Worm (Caenorhabditis elegans): ENCODE measurements around the gene ksr-1.
A peak's percentile ranks its signal among the peaks of the same experiment; 100 is the strongest.

Gene ksr-1

DNA sequence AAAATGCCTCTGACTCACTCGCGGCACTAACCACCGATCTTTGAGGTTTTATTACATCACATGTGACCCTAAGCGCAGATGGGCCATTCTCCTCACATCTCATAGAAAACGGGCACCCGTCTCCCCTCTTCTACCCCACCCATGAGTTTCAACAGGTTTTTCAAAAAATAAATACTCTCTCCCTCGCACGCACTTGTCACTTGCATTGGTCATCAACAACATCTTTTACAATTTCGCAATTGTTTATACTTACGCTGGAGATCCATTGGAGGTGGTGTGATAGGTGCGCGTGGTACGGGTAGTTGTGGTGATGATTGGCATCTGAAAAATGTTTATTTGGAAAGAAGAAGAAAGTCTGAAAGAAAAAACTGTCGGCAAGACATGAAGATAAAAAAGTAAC, 39.0 kb upstream of the ksr-1 start, which contains the start of gene M60.4:
Gene M60.4 (minus strand): TSS at position 321 of the 400 bp plus-strand sequence.
- TF ChIP-seq unc-62 (GFP tag; optimal IDR thresholded peaks at IDR 0.05): peak; percentile 54
- no peak for TF ChIP-seq lin-13 (tag; optimal IDR thresholded peaks at IDR 0.05)

DNA sequence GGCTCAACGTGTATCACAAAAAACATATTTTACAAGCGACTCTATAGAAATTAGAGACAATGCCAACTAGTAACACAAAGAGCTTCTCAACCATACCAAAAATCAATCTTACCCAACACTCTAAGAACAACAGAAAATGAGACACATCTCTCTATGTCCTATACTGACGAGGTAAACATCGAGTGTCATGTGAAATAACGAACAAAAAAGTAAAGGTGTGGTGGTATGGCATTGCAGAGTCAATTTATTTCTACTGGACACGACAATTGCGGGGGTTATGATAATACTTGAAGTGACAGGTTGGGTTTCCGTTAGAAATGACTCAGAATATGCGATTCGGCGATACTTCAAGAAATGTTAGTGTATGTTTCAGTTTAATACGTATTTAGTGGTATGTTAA, 38.5 kb upstream of the ksr-1 start:
- TF ChIP-seq lin-13 (tag; optimal IDR thresholded peaks at IDR 0.05): no peak
- TF ChIP-seq nhr-28 (tag; optimal IDR thresholded peaks at IDR 0.05): no peak
- no peak for TF ChIP-seq sptf-1 (tag; optimal IDR thresholded peaks at IDR 0.05)
- TF ChIP-seq ztf-11 (tag; optimal IDR thresholded peaks at IDR 0.05): no peak
- TF ChIP-seq sem-2 (GFP tag; optimal IDR thresholded peaks at IDR 0.05): no peak
- TF ChIP-seq bed-3 (GFP tag; optimal IDR thresholded peaks at IDR 0.05): no peak
- TF ChIP-seq nhr-76 (tag; optimal IDR thresholded peaks at IDR 0.05): no peak
- TF ChIP-seq flh-1 (GFP tag; optimal IDR thresholded peaks at IDR 0.05): no peak
- TF ChIP-seq ceh-39 (tag; optimal IDR thresholded peaks at IDR 0.05): no peak

DNA sequence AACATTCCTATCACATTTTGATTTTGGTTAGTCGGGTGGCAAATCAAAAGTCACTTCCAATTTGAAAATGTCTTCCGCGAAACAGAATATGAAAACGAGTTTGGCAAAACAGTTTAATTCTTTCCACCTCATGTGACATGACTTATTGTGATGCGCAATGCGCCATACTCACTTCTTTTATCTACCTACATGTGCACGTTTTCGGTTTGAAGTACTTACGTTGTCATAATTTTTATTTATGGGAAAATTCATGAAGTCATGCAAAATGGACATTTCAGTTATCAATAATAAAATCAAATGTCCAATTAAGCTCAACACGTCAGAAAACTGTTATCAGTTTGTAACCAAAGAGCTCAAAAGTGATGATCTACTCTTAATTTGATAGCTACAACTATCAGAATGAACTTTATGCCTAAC, 36.3 kb upstream of the ksr-1 start:
- TF ChIP-seq lsy-2 (tag; optimal IDR thresholded peaks at IDR 0.05): no peak
- no peak for TF ChIP-seq snpc-4 (tag; optimal IDR thresholded peaks at IDR 0.05)
- TF ChIP-seq nhr-12 (tag; optimal IDR thresholded peaks at IDR 0.05): no peak
- TF ChIP-seq cnd-1 (tag; optimal IDR thresholded peaks at IDR 0.05): no peak

DNA sequence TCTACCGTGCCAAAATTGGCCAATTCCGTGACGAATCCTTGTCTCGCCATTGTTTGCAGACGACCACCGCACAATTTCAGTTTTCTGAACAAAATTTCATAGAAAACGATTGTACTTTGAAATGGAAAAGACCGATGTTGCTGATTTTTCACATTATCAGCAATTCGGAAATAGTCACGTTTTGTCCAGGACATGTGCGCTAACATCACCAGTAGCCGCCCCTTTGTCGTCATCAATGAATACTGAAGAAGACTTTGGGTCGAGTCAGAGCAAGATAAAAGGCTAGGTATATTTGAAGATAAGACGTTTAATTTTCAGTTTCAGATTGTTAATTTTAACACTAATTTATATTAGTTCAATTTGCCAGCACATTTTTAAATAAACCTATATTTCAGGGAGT, 33.1 kb upstream of the ksr-1 start, which contains the start of gene endu-2:
Gene endu-2 (plus strand): TSS at position 396 of the 400 bp plus-strand sequence.
- TF ChIP-seq ceh-83 (GFP tag; optimal IDR thresholded peaks at IDR 0.05) (no peak), lsy-2 (tag; optimal IDR thresholded peaks at IDR 0.05) (no peak), mab-5 (tag; optimal IDR thresholded peaks at IDR 0.05) (no peak), unc-62 (GFP tag; optimal IDR thresholded peaks at IDR 0.05) (no peak), nhr-237 (tag; optimal IDR thresholded peaks at IDR 0.05) (no peak), mls-2 (tag; optimal IDR thresholded peaks at IDR 0.05) (no peak), ces-1 (GFP tag; optimal IDR thresholded peaks at IDR 0.05) (no peak), snpc-4 (tag; optimal IDR thresholded peaks at IDR 0.05) (no peak), zip-8 (tag; optimal IDR thresholded peaks at IDR 0.05) (no peak), sptf-1 (tag; optimal IDR thresholded peaks at IDR 0.05) (no peak), flh-1 (GFP tag; optimal IDR thresholded peaks at IDR 0.05) (no peak), drap-1 (GFP tag; optimal IDR thresholded peaks at IDR 0.05) (no peak), cnd-1 (tag; optimal IDR thresholded peaks at IDR 0.05) (no peak), nhr-28 (tag; optimal IDR thresholded peaks at IDR 0.05) (no peak), elt-3 (tag; optimal IDR thresholded peaks at IDR 0.05) (no peak), nhr-76 (tag; optimal IDR thresholded peaks at IDR 0.05) (no peak), nhr-12 (tag; optimal IDR thresholded peaks at IDR 0.05) (no peak), ceh-43 (GFP tag; optimal IDR thresholded peaks at IDR 0.05) (no peak)

DNA sequence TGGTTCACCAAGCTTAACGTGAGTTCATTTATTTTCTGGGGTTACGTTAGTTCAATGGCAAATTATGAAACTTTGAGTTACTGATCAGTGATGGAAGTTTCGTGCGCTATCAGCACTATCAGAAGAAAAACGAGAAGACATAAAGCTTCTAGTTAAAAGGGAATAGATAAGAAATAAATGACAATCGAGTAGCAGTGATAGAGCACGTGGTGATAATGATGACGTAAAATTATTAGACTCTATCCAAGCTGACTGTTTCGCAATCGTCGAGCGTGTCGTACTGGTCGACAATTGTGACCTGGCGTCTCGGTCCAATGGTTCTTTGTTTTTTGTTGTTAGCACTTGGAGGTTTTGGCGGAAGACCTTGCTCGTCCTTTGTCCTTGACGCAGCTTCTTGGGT, 31.9 kb upstream of the ksr-1 start:
- no peak for TF ChIP-seq ceh-83 (GFP tag; optimal IDR thresholded peaks at IDR 0.05)
- TF ChIP-seq ces-1 (GFP tag; optimal IDR thresholded peaks at IDR 0.05): no peak
- no peak for TF ChIP-seq zip-8 (tag; optimal IDR thresholded peaks at IDR 0.05)
- no peak for TF ChIP-seq blmp-1 (tag; optimal IDR thresholded peaks at IDR 0.05)
- TF ChIP-seq elt-3 (tag; optimal IDR thresholded peaks at IDR 0.05): no peak
- no peak for TF ChIP-seq nhr-28 (tag; optimal IDR thresholded peaks at IDR 0.05)
- TF ChIP-seq hlh-1 (tag; optimal IDR thresholded peaks at IDR 0.05): no peak
- no peak for TF ChIP-seq unc-120 (tag; optimal IDR thresholded peaks at IDR 0.05; ENCODE audit: poor library complexity, severe bottlenecking)
- no peak for TF ChIP-seq tbx-8 (GFP tag; optimal IDR thresholded peaks at IDR 0.05)
- TF ChIP-seq pha-4 (tag; optimal IDR thresholded peaks at IDR 0.05): no peak
- no peak for TF ChIP-seq ham-2 (GFP tag; optimal IDR thresholded peaks at IDR 0.05)
- TF ChIP-seq unc-39 (tag; optimal IDR thresholded peaks at IDR 0.05): no peak
- no peak for TF ChIP-seq flh-1 (GFP tag; optimal IDR thresholded peaks at IDR 0.05)
- no peak for TF ChIP-seq ceh-43 (GFP tag; optimal IDR thresholded peaks at IDR 0.05)
- no peak for TF ChIP-seq lin-13 (tag; optimal IDR thresholded peaks at IDR 0.05)
- TF ChIP-seq drap-1 (GFP tag; optimal IDR thresholded peaks at IDR 0.05): no peak
- no peak for TF ChIP-seq mab-5 (tag; optimal IDR thresholded peaks at IDR 0.05)

ce11 chrX:8246126-8246525, 28.8 kb upstream of the ksr-1 start, which contains the start of gene kqt-2:
kqt-2 (minus strand) TSS chrX:8246369.
- TF ChIP-seq lsy-2 (tag; optimal IDR thresholded peaks at IDR 0.05) (no peak), elt-3 (tag; optimal IDR thresholded peaks at IDR 0.05) (no peak), sem-2 (GFP tag; optimal IDR thresholded peaks at IDR 0.05) (no peak), lin-13 (tag; optimal IDR thresholded peaks at IDR 0.05) (no peak), unc-62 (GFP tag; optimal IDR thresholded peaks at IDR 0.05) (no peak), hlh-1 (tag; optimal IDR thresholded peaks at IDR 0.05) (no peak), pha-4 (tag; optimal IDR thresholded peaks at IDR 0.05) (no peak), nhr-12 (tag; optimal IDR thresholded peaks at IDR 0.05) (no peak), ceh-83 (GFP tag; optimal IDR thresholded peaks at IDR 0.05) (no peak), lin-32 (GFP tag; optimal IDR thresholded peaks at IDR 0.05) (no peak), blmp-1 (tag; optimal IDR thresholded peaks at IDR 0.05) (no peak), zip-8 (tag; optimal IDR thresholded peaks at IDR 0.05) (no peak), M03D4.4 (tag; optimal IDR thresholded peaks at IDR 0.05) (no peak), sptf-1 (tag; optimal IDR thresholded peaks at IDR 0.05) (no peak)

Measured in whole organism, mixed stage, embryonic.